Fruit fly (Drosophila melanogaster) whole organism, embryonic: Measurements from ENCODE around the gene RpL35.

Source experiments
- CG4707 ChIP-seq: fragments of 200-800 bp; sonication (Bioruptor generic); optimal IDR thresholded peaks from 2 replicates; lab custom pipeline; 2018; ENCODE audit warnings: missing biosample characterization, mild to moderate bottlenecking, missing genetic modification characterization, moderate library complexity
- Dip3 ChIP-seq: fragments of 200-800 bp; sonication (Bioruptor generic); optimal IDR thresholded peaks from 3 replicates; lab custom pipeline; 2016; ENCODE audit warnings: missing biosample characterization, missing genetic modification characterization
- HLH54F ChIP-seq: fragments of 200-800 bp; sonication (Bioruptor generic); optimal IDR thresholded peaks from 3 replicates; lab custom pipeline; 2016; ENCODE audit warnings: missing biosample characterization, missing genetic modification characterization
- Mrtf ChIP-seq: fragments of 200-800 bp; sonication (Bioruptor generic); IDR thresholded peaks from 3 replicates; pipeline ENCODE4 v1.3.6; 2022; ENCODE audit warnings: missing biosample characterization, missing genetic modification characterization
- exex ChIP-seq: fragments of 200-800 bp; sonication (Bioruptor generic); optimal IDR thresholded peaks from 4 replicates; lab custom pipeline; 2018; ENCODE audit warnings: missing biosample characterization, mild to moderate bottlenecking, missing genetic modification characterization, moderate library complexity

DNA sequence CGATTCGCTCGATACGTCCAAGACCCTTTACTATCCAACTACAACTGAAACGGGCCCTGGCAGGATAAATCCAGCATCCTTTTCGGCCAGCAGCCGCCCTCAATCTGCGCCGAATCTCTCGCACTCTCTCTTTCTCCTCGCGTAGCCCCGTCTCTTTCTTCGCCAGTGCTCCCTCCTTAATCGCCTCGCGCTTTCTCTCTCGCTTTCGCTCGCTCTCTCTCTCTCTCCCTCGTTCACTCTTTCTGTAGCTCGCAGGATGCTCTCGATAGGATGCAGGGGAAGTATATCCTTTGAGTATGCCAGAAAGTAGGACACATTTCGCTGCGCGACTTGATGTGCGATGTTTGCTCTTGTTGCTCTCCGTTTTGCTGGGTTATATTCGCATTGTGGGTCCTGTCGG, 34.7 kb upstream of the RpL35 start:
- TF ChIP-seq CG4707 (GFP tag; lab: Kevin White, UChicago) (no peak), Mrtf (GFP tag; lab: Robert Waterston, UW) (no peak), HLH54F (GFP tag; lab: Kevin White, UChicago) (no peak), exex (tag; lab: Kevin White, UChicago) (no peak), Dip3 (GFP tag; lab: Kevin White, UChicago) (no peak)
